Fruit fly (Drosophila melanogaster) whole organism, embryonic: ENCODE data around the gene EMC6.

Source experiments
- ATbp ChIP-seq: fragments of 200-800 bp; sonication (Bioruptor generic); optimal IDR thresholded peaks from 2 replicates; lab custom pipeline; 2017; ENCODE audit warnings: missing biosample characterization, mild to moderate bottlenecking, missing genetic modification characterization, missing genetic modification reagents
- Bdp1 ChIP-seq: fragments of 200-800 bp; sonication (Bioruptor generic); optimal IDR thresholded peaks from 3 replicates; lab custom pipeline; 2016; ENCODE audit warnings: missing biosample characterization, missing genetic modification characterization
- CG10462 ChIP-seq: fragments of 200-800 bp; sonication (Bioruptor generic); optimal IDR thresholded peaks from 2 replicates; lab custom pipeline; 2016; ENCODE audit warnings: missing biosample characterization, missing genetic modification characterization
- CG10565 ChIP-seq: fragments of 200-800 bp; sonication (Bioruptor generic); optimal IDR thresholded peaks from 3 replicates; lab custom pipeline; 2016; ENCODE audit warnings: missing biosample characterization, mild to moderate bottlenecking, missing genetic modification characterization
- CG11093 ChIP-seq: fragments of 200-800 bp; sonication (Bioruptor generic); IDR thresholded peaks from 3 replicates; pipeline ENCODE4 v1.3.6; 2022; ENCODE audit warnings: missing biosample characterization, missing genetic modification characterization
- CG11456 ChIP-seq: fragments of 200-800 bp; sonication (Bioruptor generic); IDR thresholded peaks from 3 replicates; pipeline ENCODE4 v1.3.6; 2022; ENCODE audit warnings: missing biosample characterization, missing genetic modification characterization
- CG1233 ChIP-seq: fragments of 200-800 bp; sonication (Bioruptor generic); optimal IDR thresholded peaks from 4 replicates; lab custom pipeline; 2018; ENCODE audit warnings: missing biosample characterization, mild to moderate bottlenecking, missing genetic modification characterization
- CG12391 ChIP-seq: fragments of 200-800 bp; sonication (Bioruptor generic); optimal IDR thresholded peaks from 3 replicates; lab custom pipeline; 2018; ENCODE audit warnings: missing biosample characterization, mild to moderate bottlenecking, missing genetic modification characterization, moderate library complexity
- CG12659 ChIP-seq: fragments of 200-800 bp; sonication (Bioruptor generic); optimal IDR thresholded peaks from 3 replicates; lab custom pipeline; 2017; ENCODE audit warnings: mild to moderate bottlenecking, missing biosample characterization, missing genetic modification reagents, missing genetic modification characterization
- CG12769 ChIP-seq: fragments of 200-800 bp; sonication (Bioruptor generic); optimal IDR thresholded peaks from 2 replicates; lab custom pipeline; 2019; ENCODE audit warnings: missing biosample characterization, mild to moderate bottlenecking, missing genetic modification characterization, moderate library complexity
- CG14965 ChIP-seq: fragments of 200-800 bp; sonication (Bioruptor generic); optimal IDR thresholded peaks from 2 replicates; lab custom pipeline; 2016; ENCODE audit warnings: missing biosample characterization, missing genetic modification characterization, borderline replicate concordance
- CG16815 ChIP-seq: fragments of 200-800 bp; sonication (Bioruptor generic); optimal IDR thresholded peaks from 3 replicates; lab custom pipeline; 2017; ENCODE audit warnings: missing biosample characterization, mild to moderate bottlenecking, missing genetic modification characterization
- CG17612 ChIP-seq: fragments of 200-800 bp; sonication (Bioruptor generic); IDR thresholded peaks from 2 replicates; pipeline ENCODE4 v1.3.6; 2022; ENCODE audit warnings: missing biosample characterization, missing genetic modification characterization
- CG1792 ChIP-seq: fragments of 200-800 bp; sonication (Bioruptor generic); optimal IDR thresholded peaks from 2 replicates; lab custom pipeline; 2016; ENCODE audit warnings: missing biosample characterization, missing genetic modification characterization
- CG18011 ChIP-seq: fragments of 200-800 bp; sonication (Bioruptor generic); optimal IDR thresholded peaks from 2 replicates; lab custom pipeline; 2017; ENCODE audit warnings: missing biosample characterization, missing genetic modification characterization, mild to moderate bottlenecking, moderate library complexity, missing genotype
- CG18619 ChIP-seq: fragments of 200-800 bp; sonication (Bioruptor generic); optimal IDR thresholded peaks from 3 replicates; lab custom pipeline; 2017; ENCODE audit warnings: missing biosample characterization, mild to moderate bottlenecking, missing genetic modification characterization
- CG2120 ChIP-seq: fragments of 200-800 bp; sonication (Bioruptor generic); optimal IDR thresholded peaks from 3 replicates; lab custom pipeline; 2016; ENCODE audit warnings: missing biosample characterization, missing genetic modification characterization
- CG30020 ChIP-seq: fragments of 200-800 bp; optimal IDR thresholded peaks from 2 replicates; lab custom pipeline; 2019; ENCODE audit warnings: missing biosample characterization, mild to moderate bottlenecking, missing genetic modification characterization, moderate library complexity
- CG3163 ChIP-seq: fragments of 200-800 bp; sonication (Bioruptor generic); optimal IDR thresholded peaks from 3 replicates; lab custom pipeline; 2016; ENCODE audit warnings: missing biosample characterization, missing genetic modification characterization
- CG32532 ChIP-seq: fragments of 200-800 bp; sonication (Bioruptor generic); IDR thresholded peaks from 2 replicates; pipeline ENCODE4 v1.3.6; 2022; ENCODE audit warnings: missing biosample characterization, missing genetic modification characterization
- CG3281 ChIP-seq: fragments of 200-800 bp; sonication (Bioruptor generic); optimal IDR thresholded peaks from 3 replicates; lab custom pipeline; 2017; ENCODE audit warnings: missing biosample characterization, mild to moderate bottlenecking, missing genetic modification characterization
- CG34224 ChIP-seq: fragments of 200-800 bp; sonication (Bioruptor generic); IDR thresholded peaks from 3 replicates; pipeline ENCODE4 v1.3.6; 2022; ENCODE audit warnings: missing biosample characterization, missing genetic modification characterization; ENCODE audit not compliant: partially characterized antibody
- CG3726 ChIP-seq: fragments of 200-800 bp; sonication (Bioruptor generic); IDR thresholded peaks from 3 replicates; pipeline ENCODE4, ENCODE4 v1.3.6; 2022; ENCODE audit warnings: missing biosample characterization, missing genetic modification characterization
- CG4820 ChIP-seq: fragments of 200-800 bp; sonication (Bioruptor generic); optimal IDR thresholded peaks from 3 replicates; lab custom pipeline; 2016; ENCODE audit warnings: missing biosample characterization, missing genetic modification characterization
- CG6272 ChIP-seq: fragments of 200-800 bp; sonication (Bioruptor generic); IDR thresholded peaks from 2 replicates; pipeline ENCODE4 v1.3.6; 2022; ENCODE audit warnings: missing biosample characterization, missing genetic modification characterization
- CG7745 ChIP-seq: fragments of 200-800 bp; sonication (Bioruptor generic); optimal IDR thresholded peaks from 2 replicates; lab custom pipeline; 2018; ENCODE audit warnings: missing biosample characterization, mild to moderate bottlenecking, missing genetic modification characterization, moderate library complexity
- CG8478 ChIP-seq: fragments of >200 bp; optimal IDR thresholded peaks from 2 replicates; lab custom pipeline; 2018
- CG8944 ChIP-seq: fragments of 200-800 bp; sonication (Bioruptor generic); optimal IDR thresholded peaks from 3 replicates; lab custom pipeline; 2016; ENCODE audit warnings: missing biosample characterization, missing genetic modification characterization
- CG9797 ChIP-seq: fragments of 200-800 bp; sonication (Bioruptor generic); optimal IDR thresholded peaks from 3 replicates; lab custom pipeline; 2018; ENCODE audit warnings: missing biosample characterization, mild to moderate bottlenecking, missing genetic modification characterization
- Eip74EF ChIP-seq, 2 experiments: fragments of 200-800 bp in 1 of 2; fragments of >200 bp in 1 of 2; sonication (Bioruptor generic) in 1 of 2; optimal IDR thresholded peaks; 2 replicates each; lab custom pipeline; 2017 to 2019; ENCODE audit warnings: missing biosample characterization in 2 of 2, missing genetic modification characterization in 2 of 2, mild to moderate bottlenecking in 1 of 2, moderate library complexity in 1 of 2
- HLH3B ChIP-seq: fragments of 200-800 bp; sonication (Bioruptor generic); IDR thresholded peaks from 2 replicates; pipeline ENCODE4 v1.3.6; 2022; ENCODE audit warnings: missing biosample characterization, missing genetic modification characterization
- Hr39 ChIP-seq: fragments of >200 bp; optimal IDR thresholded peaks from 2 replicates; lab custom pipeline; 2017
- Med ChIP-seq: fragments of 200-800 bp; sonication (Bioruptor generic); peaks from one replicate; lab custom pipeline; 2016; ENCODE audit warnings: missing biosample characterization, missing genetic modification characterization, mild to moderate bottlenecking, inconsistent platforms, moderate library complexity
- NC2α ChIP-seq: fragments of 200-800 bp; sonication (Bioruptor generic); optimal IDR thresholded peaks from 2 replicates; lab custom pipeline; 2016; ENCODE audit warnings: missing biosample characterization, missing genetic modification characterization
- abd-A ChIP-seq: fragments of 200-800 bp; sonication (Bioruptor generic); optimal IDR thresholded peaks from 3 replicates; lab custom pipeline; 2019; ENCODE audit warnings: missing biosample characterization, mild to moderate bottlenecking, missing genetic modification characterization, moderate library complexity
- cas ChIP-seq: fragments of 200-800 bp; sonication (Bioruptor generic); IDR thresholded peaks from 2 replicates; pipeline ENCODE4 v1.3.6; 2022; ENCODE audit warnings: missing biosample characterization, missing genetic modification characterization
- chn ChIP-seq: fragments of 200-800 bp; sonication (Bioruptor generic); optimal IDR thresholded peaks from 2 replicates; lab custom pipeline; 2016; ENCODE audit warnings: missing biosample characterization, missing genetic modification characterization
- dmrt11E ChIP-seq: fragments of 200-800 bp; sonication (Bioruptor generic); optimal IDR thresholded peaks from 3 replicates; lab custom pipeline; 2018; ENCODE audit warnings: missing biosample characterization, mild to moderate bottlenecking, missing genetic modification characterization, moderate library complexity
- dmrt99B ChIP-seq: fragments of 200-800 bp; sonication (Bioruptor generic); optimal IDR thresholded peaks from 2 replicates; lab custom pipeline; 2018; ENCODE audit warnings: missing biosample characterization, mild to moderate bottlenecking, missing genetic modification characterization, moderate library complexity
- dpn ChIP-seq, 2 experiments: fragments of 200-800 bp; sonication (Bioruptor generic); optimal IDR thresholded peaks; 3 replicates each; lab custom pipeline; 2016; ENCODE audit warnings: missing biosample characterization in 2 of 2, missing genetic modification characterization in 2 of 2
- gce ChIP-seq: fragments of 200-800 bp; sonication (Bioruptor generic); IDR thresholded peaks from 3 replicates; pipeline ENCODE4 v1.3.6; 2022; ENCODE audit warnings: missing biosample characterization, missing genetic modification characterization
- h ChIP-seq: fragments of >200 bp; optimal IDR thresholded peaks from 2 replicates; lab custom pipeline; 2017
- hb ChIP-seq: fragments of 200-800 bp; sonication (Bioruptor generic); IDR thresholded peaks from 3 replicates; pipeline ENCODE4 v1.3.6; 2022; ENCODE audit warnings: missing biosample characterization, missing genetic modification characterization; ENCODE audit not compliant: partially characterized antibody
- jumu ChIP-seq: fragments of 200-800 bp; sonication (Bioruptor generic); optimal IDR thresholded peaks from 3 replicates; lab custom pipeline; 2016; ENCODE audit warnings: missing biosample characterization, missing genetic modification characterization
- pita ChIP-seq: fragments of 200-800 bp; sonication (Bioruptor generic); optimal IDR thresholded peaks from 2 replicates; lab custom pipeline; 2017; ENCODE audit warnings: missing biosample characterization, mild to moderate bottlenecking, missing genetic modification characterization
- sens ChIP-seq: fragments of 200-800 bp; sonication (Bioruptor generic); peaks from one replicate; lab custom pipeline; 2016; ENCODE audit warnings: missing biosample characterization, missing genetic modification characterization
- shn ChIP-seq: fragments of 200-800 bp; sonication (Bioruptor generic); optimal IDR thresholded peaks from 3 replicates; lab custom pipeline; 2016; ENCODE audit warnings: missing biosample characterization, missing genetic modification characterization
- so ChIP-seq: fragments of 200-800 bp; sonication (Bioruptor generic); IDR thresholded peaks from 3 replicates; pipeline ENCODE4 v1.3.6; 2022; ENCODE audit warnings: missing biosample characterization, missing genetic modification characterization
- ssp ChIP-seq: fragments of 200-800 bp; sonication (Bioruptor generic); IDR thresholded peaks from 2 replicates; pipeline ENCODE4 v1.3.6; 2022; ENCODE audit warnings: missing biosample characterization, missing genetic modification characterization
- toy ChIP-seq: fragments of 200-800 bp; sonication (Bioruptor generic); IDR thresholded peaks from 2 replicates; pipeline ENCODE4 v1.3.6; 2022; ENCODE audit warnings: missing biosample characterization, missing genetic modification characterization
- wek ChIP-seq: fragments of 200-800 bp; sonication (Bioruptor generic); optimal IDR thresholded peaks from 3 replicates; lab custom pipeline; 2018; ENCODE audit warnings: missing biosample characterization, mild to moderate bottlenecking, missing genetic modification characterization, moderate library complexity
- zen2 ChIP-seq: fragments of 200-800 bp; sonication (Bioruptor generic); IDR thresholded peaks from 3 replicates; pipeline ENCODE4 v1.3.6; 2022; ENCODE audit warnings: missing biosample characterization, missing genetic modification characterization; ENCODE audit not compliant: partially characterized antibody
- zfh2 ChIP-seq: fragments of 200-800 bp; sonication (Bioruptor generic); optimal IDR thresholded peaks from 2 replicates; lab custom pipeline; 2016; ENCODE audit warnings: missing biosample characterization, missing genetic modification characterization

EMC6 gene

DNA sequence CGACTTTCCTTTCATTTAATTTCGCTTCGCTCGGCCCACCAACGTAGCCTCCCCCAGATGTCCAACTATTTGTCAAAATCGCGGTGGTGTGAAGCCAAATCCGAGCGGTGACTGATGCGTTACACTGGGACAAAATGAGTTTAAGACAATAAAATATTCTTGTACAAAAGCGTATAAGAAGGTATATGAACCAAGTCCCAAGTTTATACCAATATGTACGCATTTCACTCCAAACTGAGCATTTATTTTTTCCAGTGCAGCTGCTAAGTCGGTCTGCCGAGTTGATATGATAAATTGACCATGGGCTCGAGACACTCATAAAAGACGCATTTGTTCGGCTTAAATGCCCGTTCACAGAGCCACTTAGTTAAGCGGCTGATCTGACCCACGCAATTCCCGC, 20.1 kb downstream of the EMC6 start (continued):
- no peak for TF ChIP-seq abd-A (tag; lab: Kevin White, UChicago)
- TF ChIP-seq dpn (GFP tag; optimal IDR thresholded peaks at IDR 0.05; lab: Kevin White, UChicago): peak; percentile 49 to 70
- peak; percentile 75 for TF ChIP-seq dmrt99B (tag; lab: Kevin White, UChicago)
- TF ChIP-seq CG18619 (GFP tag; lab: Kevin White, UChicago): peak; percentile 8
- TF ChIP-seq CG10462 (GFP tag; lab: Kevin White, UChicago): peak; percentile 1
- peak; percentile 25 for TF ChIP-seq CG1233 (GFP tag; lab: Kevin White, UChicago)
- TF ChIP-seq CG16815 (GFP tag; lab: Kevin White, UChicago): no peak
- TF ChIP-seq CG7745 (tag; lab: Kevin White, UChicago): no peak
- TF ChIP-seq h: no peak
- peak; percentile 54 for TF ChIP-seq CG4820
- no peak for TF ChIP-seq CG8478
- TF ChIP-seq NC2α (GFP tag; lab: Kevin White, UChicago): no peak
- TF ChIP-seq CG32532: no peak
- TF ChIP-seq CG18011 (GFP tag; lab: Kevin White, UChicago): no peak
- TF ChIP-seq gce (GFP tag; lab: Robert Waterston, UW): no peak
- no peak for TF ChIP-seq CG30020 (tag; lab: Kevin White, UChicago)
- TF ChIP-seq HLH3B (GFP tag; lab: Robert Waterston, UW): peak; percentile 60
- peak; percentile 54 for TF ChIP-seq CG12391
- no peak for TF ChIP-seq CG2120 (GFP tag; lab: Kevin White, UChicago)
- no peak for TF ChIP-seq CG9797 (GFP tag; lab: Kevin White, UChicago)
- no peak for TF ChIP-seq pita (GFP tag; lab: Kevin White, UChicago)
- TF ChIP-seq CG12769 (tag; lab: Kevin White, UChicago): peak; percentile 72
- peak; percentile 13 for TF ChIP-seq CG3163
- TF ChIP-seq CG6272 (GFP tag; lab: Robert Waterston, UW): no peak
- TF ChIP-seq CG17612 (GFP tag; lab: Robert Waterston, UW): no peak
- peak; percentile 7 for TF ChIP-seq shn (GFP tag; lab: Kevin White, UChicago)
- no peak for TF ChIP-seq CG1792
- 0 out of 2 replicates have a peak, but pooled peaks have one; percentile 22 for TF ChIP-seq ssp

DNA sequence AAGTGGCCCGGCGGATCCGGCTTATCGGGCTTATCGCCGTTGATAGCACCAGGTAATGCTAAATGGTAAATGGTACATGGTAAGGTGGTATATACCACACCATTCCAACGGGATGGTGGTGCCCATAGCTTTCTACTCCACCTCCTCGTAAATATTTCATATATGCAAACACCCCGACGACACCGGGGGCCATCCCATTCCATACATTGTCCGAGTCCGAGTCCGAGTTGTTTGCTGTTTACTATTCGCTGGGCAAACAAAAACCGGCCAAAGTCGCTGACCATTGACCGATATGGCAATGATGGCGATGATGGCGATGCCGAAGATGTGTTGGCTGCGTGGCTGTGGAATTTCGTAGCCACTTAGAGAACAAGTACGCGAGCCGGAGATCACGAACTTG, 20.8 kb downstream of the EMC6 start:
- TF ChIP-seq so (GFP tag; lab: Robert Waterston, UW): no peak
- no peak for TF ChIP-seq CG14965
- TF ChIP-seq zfh2 (GFP tag; lab: Kevin White, UChicago): no peak
- TF ChIP-seq CG12659 (GFP tag; lab: Kevin White, UChicago): no peak
- TF ChIP-seq jumu (GFP tag; lab: Kevin White, UChicago): no peak
- TF ChIP-seq cas (GFP tag; lab: Robert Waterston, UW): no peak
- peak; percentile 15 for TF ChIP-seq Med (GFP tag; lab: Kevin White, UChicago)
- TF ChIP-seq shn (GFP tag; lab: Kevin White, UChicago): no peak
- TF ChIP-seq zen2: no peak
- no peak for TF ChIP-seq CG11456
- TF ChIP-seq CG8944: no peak
- no peak for TF ChIP-seq chn
- no peak for TF ChIP-seq Bdp1 (GFP tag; lab: Kevin White, UChicago)
- no peak for TF ChIP-seq Hr39 (lab: Kevin White, UChicago)
- no peak for TF ChIP-seq dmrt11E
- no peak for TF ChIP-seq CG11093 (GFP tag; lab: Robert Waterston, UW)
- TF ChIP-seq CG12391: no peak
- no peak for TF ChIP-seq CG10565 (GFP tag; lab: Kevin White, UChicago)
- TF ChIP-seq CG3726: no peak
- TF ChIP-seq CG34224 (GFP tag; lab: Robert Waterston, UW): no peak
- TF ChIP-seq dpn (GFP tag; optimal IDR thresholded peaks at IDR 0.05; lab: Kevin White, UChicago): no peak
- no peak for TF ChIP-seq hb (GFP tag; lab: Robert Waterston, UW)
- TF ChIP-seq ATbp: peak; percentile 27
- no peak for TF ChIP-seq toy (GFP tag; lab: Robert Waterston, UW)
- no peak for TF ChIP-seq Eip74EF (GFP tag; optimal IDR thresholded peaks at IDR 0.05; lab: Kevin White, UChicago)
- peak; percentile 60 for TF ChIP-seq sens (GFP tag; lab: Kevin White, UChicago)
- no peak for TF ChIP-seq CG3281 (GFP tag; lab: Kevin White, UChicago)
- no peak for TF ChIP-seq wek (GFP tag; lab: Kevin White, UChicago)
